Fruit fly (Drosophila melanogaster) S2 (cell line): Measurements from ENCODE around the gene CG31463.

Source experiments
- CG8478 ChIP-seq: fragments of >200 bp; optimal IDR thresholded peaks from 2 replicates; lab custom pipeline; 2018
- CTCF ChIP-seq, 2 experiments: fragments of >200 bp; optimal IDR thresholded peaks; 2 replicates each; lab custom pipeline; 2018

The CG31463 gene

DNA sequence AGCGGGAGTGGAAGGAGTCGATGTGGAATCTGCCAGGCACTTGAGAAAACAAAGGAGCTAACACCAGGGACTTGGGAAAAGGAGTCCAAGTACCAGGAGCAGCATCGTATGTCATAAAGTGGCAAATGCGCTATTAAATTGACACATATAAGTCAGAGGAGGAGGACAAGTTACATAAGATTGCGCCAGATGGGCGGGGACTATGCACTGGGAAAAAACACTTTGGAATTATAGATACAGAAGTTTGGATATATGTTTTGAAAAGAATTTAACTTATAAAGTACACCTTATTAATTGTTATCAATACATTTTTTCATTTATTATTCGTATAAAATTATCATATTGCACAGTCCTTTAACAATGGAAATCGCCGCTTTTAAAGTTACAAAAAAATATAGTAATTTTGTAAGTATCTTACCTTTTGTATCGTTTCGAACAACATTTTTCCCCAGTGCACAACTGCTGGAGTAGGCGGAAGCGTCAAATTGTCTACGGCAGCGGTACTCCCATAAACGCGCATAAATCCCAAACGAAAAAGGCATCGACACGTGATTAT, 44.0 kb downstream of the CG31463 start:
- TF ChIP-seq CTCF (optimal IDR thresholded peaks at IDR 0.05; lab: Kevin White, UChicago) (no peak), CG8478 (no peak)

DNA sequence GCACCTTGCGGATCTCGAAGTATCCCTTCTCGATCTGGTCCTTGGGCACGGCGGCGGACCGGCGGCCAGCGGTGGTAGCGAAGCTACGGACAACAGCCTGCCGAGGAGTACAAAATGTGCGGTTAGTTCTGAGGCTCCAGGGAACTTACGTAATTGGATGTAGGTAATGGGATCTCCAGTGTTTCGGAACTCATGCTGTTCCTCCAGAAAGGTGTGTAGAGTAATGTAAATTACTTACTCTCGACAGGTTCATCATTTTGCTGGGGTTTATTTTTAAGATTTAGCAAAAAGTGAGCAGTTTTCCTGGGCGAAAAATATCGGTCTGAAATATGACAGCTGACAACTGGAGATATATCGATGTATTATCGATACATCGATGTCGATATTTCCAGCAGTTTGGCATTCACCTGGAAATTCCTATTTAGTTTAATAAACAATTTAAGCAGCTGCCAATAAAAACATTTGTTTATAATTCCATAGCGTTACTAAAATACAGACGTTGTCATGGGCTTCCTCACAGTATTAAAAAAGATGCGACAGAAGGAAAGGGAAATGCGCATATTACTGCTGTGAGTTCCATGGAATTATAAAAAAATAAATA, 48.6 kb downstream of the CG31463 start, which contains the start of the genes COX7A and Arl2:
TSS of gene COX7A (minus strand) at position 369 of the 601 bp plus-strand sequence.
TSS of gene Arl2 (plus strand) at position 426 of the 601 bp plus-strand sequence.
- TF ChIP-seq CG8478 (no peak), CTCF (optimal IDR thresholded peaks at IDR 0.05; lab: Kevin White, UChicago) (peak in 1 of 2 experiments; percentile 16)
